Worm (Caenorhabditis elegans) whole organism, mixed stage, embryonic: ENCODE measurements around the gene K10H10.7.

Source experiments
- ceh-43 ChIP-seq: fragments of 200-800 bp; sonication (Bioruptor generic); optimal IDR thresholded peaks from 2 replicates; lab custom pipeline; 2018; ENCODE audit warnings: mild to moderate bottlenecking, missing genetic modification characterization, moderate library complexity, missing compliant biosample characterization
- ces-1 ChIP-seq: fragments of 150-350 bp; optimal IDR thresholded peaks from 2 replicates; lab custom pipeline; 2014; ENCODE audit warnings: missing biosample characterization, missing genetic modification reagents, missing genetic modification characterization
- elt-3 ChIP-seq: fragments of 150-350 bp; optimal IDR thresholded peaks from 2 replicates; lab custom pipeline; 2014; ENCODE audit warnings: missing biosample characterization, missing genetic modification characterization
- lin-13 ChIP-seq: fragments of 150-350 bp; optimal IDR thresholded peaks from 2 replicates; lab custom pipeline; 2014; ENCODE audit warnings: missing biosample characterization, missing genetic modification characterization
- lsy-2 ChIP-seq: fragments of 150-350 bp; optimal IDR thresholded peaks from 2 replicates; lab custom pipeline; 2014; ENCODE audit warnings: missing biosample characterization, missing genetic modification characterization
- nhr-76 ChIP-seq: sonication (generic microtip); optimal IDR thresholded peaks from 2 replicates; lab custom pipeline; 2017; ENCODE audit warnings: missing biosample characterization, missing genetic modification characterization
- pha-4 ChIP-seq: fragments of 150-350 bp; optimal IDR thresholded peaks from 2 replicates; lab custom pipeline; 2018; ENCODE audit warnings: missing biosample characterization, missing genetic modification reagents, missing genetic modification characterization

DNA sequence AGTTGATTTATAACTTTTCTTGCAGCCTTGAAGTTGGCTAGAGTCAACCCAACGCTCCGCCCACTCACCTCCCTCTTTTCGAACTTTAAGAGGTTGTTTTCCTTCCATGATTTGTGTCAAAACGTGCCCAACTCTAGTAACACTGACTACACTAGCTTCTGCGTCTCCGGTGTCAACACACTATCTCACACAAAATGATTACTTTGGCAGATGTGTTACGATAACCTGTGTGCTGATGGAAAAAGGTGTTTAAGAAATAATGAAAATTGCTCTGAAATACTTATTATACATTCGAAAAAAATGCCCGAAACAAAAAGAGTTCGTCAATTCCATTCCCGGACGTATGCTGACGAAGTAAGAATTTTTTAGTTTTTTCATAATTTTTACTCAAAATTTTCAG is 4.5 kb downstream of the K10H10.7 start, which contains the start of gene K10H10.6:
- TF ChIP-seq pha-4: no peak
- TF ChIP-seq ces-1 (GFP tag; lab: Kevin White, UChicago): no peak
- TF ChIP-seq lin-13 (tag; lab: Kevin White, UChicago): no peak
- TF ChIP-seq elt-3 (tag; lab: Kevin White, UChicago): no peak
- no peak for TF ChIP-seq lsy-2 (tag; lab: Kevin White, UChicago)
- TF ChIP-seq ceh-43 (GFP tag; lab: Kevin White, UChicago): no peak
- TF ChIP-seq nhr-76 (tag; lab: Kevin White, UChicago): no peak
